Worm (Caenorhabditis elegans) whole organism, L3 larva: ENCODE results near the gene B0491.6.

Source experiments
- ama-1 ChIP-seq: fragments of 150-350 bp; optimal IDR thresholded peaks from 2 replicates; lab custom pipeline; 2018
- elt-2 ChIP-seq: sonication (generic microtip); optimal IDR thresholded peaks from 2 replicates; lab custom pipeline; 2016; ENCODE audit warnings: missing genetic modification reagents, mild to moderate bottlenecking, missing genetic modification characterization, missing compliant biosample characterization
- fkh-10 ChIP-seq: sonication (generic microtip); optimal IDR thresholded peaks from 2 replicates; lab custom pipeline; 2017; ENCODE audit warnings: missing biosample characterization, missing genetic modification reagents, missing genetic modification characterization
- lin-15B ChIP-seq: fragments of 150-350 bp; optimal IDR thresholded peaks from 2 replicates; lab custom pipeline; 2014; ENCODE audit warnings: missing biosample characterization, missing genetic modification characterization
- lin-39 ChIP-seq: fragments of 150-350 bp; optimal IDR thresholded peaks from 2 replicates; lab custom pipeline; 2018; ENCODE audit warnings: missing biosample characterization, missing genetic modification reagents, missing genetic modification characterization
- nhr-11 ChIP-seq: fragments of 150-350 bp; optimal IDR thresholded peaks from 2 replicates; lab custom pipeline; 2014; ENCODE audit warnings: missing biosample characterization, missing genetic modification characterization
- nhr-237 ChIP-seq: fragments of 150-350 bp; optimal IDR thresholded peaks from 2 replicates; lab custom pipeline; 2014; ENCODE audit warnings: missing biosample characterization, missing genetic modification characterization
- nhr-25 ChIP-seq: sonication (generic microtip); optimal IDR thresholded peaks from 2 replicates; lab custom pipeline; 2017; ENCODE audit warnings: missing biosample characterization, missing genetic modification characterization
- nhr-77 ChIP-seq: fragments of 150-350 bp; optimal IDR thresholded peaks from 2 replicates; lab custom pipeline; 2014; ENCODE audit warnings: missing biosample characterization, missing genetic modification characterization
- pqm-1 ChIP-seq: fragments of 150-350 bp; optimal IDR thresholded peaks from 2 replicates; lab custom pipeline; 2017; ENCODE audit warnings: missing biosample characterization, missing genetic modification characterization, inconsistent platforms
- snpc-4 ChIP-seq: fragments of 150-350 bp; optimal IDR thresholded peaks from 2 replicates; lab custom pipeline; 2014; ENCODE audit warnings: missing biosample characterization, missing genetic modification characterization
- unc-62 ChIP-seq: fragments of 150-350 bp; sonication (generic microtip); optimal IDR thresholded peaks from 4 replicates; lab custom pipeline; 2014; ENCODE audit warnings: missing biosample characterization, missing genetic modification reagents, missing genetic modification characterization

DNA sequence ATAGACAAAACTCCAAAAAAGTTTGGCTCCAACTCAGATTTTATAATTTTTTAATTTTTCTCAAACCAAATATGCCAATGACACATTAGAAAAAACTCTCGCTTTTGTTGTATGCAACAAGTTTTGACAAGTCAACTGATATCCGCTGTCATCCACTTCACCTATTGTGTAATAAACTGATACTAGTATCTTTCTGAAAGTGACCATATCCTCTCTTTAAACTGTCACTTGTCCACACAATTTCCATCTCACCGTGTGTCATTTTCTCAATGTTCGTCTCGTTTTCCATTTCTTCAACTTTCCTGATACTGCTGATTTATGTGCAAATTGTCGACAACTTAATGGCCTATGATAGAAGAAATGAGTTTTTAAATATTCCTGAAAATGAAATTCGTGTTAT lies 34.9 kb upstream of the B0491.6 start, which contains the start of the genes C33B4.5 and C33B4.4:
- TF ChIP-seq lin-15B (tag; lab: Kevin White, UChicago) (no peak), nhr-77 (tag; lab: Kevin White, UChicago) (no peak), nhr-237 (no peak), fkh-10 (GFP tag; lab: Kevin White, UChicago) (no peak), unc-62 (GFP tag; lab: Kevin White, UChicago) (no peak), nhr-11 (no peak), ama-1 (lab: Kevin White, UChicago) (no peak), lin-39 (tag; lab: Kevin White, UChicago) (no peak), pqm-1 (tag; lab: Kevin White, UChicago) (no peak), snpc-4 (tag; lab: Kevin White, UChicago) (no peak), elt-2 (tag; lab: Kevin White, UChicago) (no peak), nhr-25 (no peak)
